Worm (Caenorhabditis elegans) whole organism, young adult: ENCODE measurements around the gene gpla-1.

ENCODE experiments used
- F23B12.7 ChIP-seq: sonication (generic microtip); optimal IDR thresholded peaks from 2 replicates; lab custom pipeline; 2017; ENCODE audit warnings: missing genetic modification characterization, mild to moderate bottlenecking, missing compliant biosample characterization, antibody characterized with exemption, moderate library complexity; ENCODE audit not compliant: insufficient read depth
- xnd-1 ChIP-seq: sonication (generic microtip); optimal IDR thresholded peaks from 2 replicates; lab custom pipeline; 2016; ENCODE audit warnings: missing genotype, missing genetic modification reagents, missing genetic modification characterization, missing compliant biosample characterization

ce11 chrV:11889115-11889935, 48.3 kb downstream of the gpla-1 start:
- peak; percentile 43 for TF ChIP-seq F23B12.7 (tag; lab: Kevin White, UChicago)
- no peak for TF ChIP-seq xnd-1
